Worm (Caenorhabditis elegans): ENCODE results near the gene srh-79.

DNA sequence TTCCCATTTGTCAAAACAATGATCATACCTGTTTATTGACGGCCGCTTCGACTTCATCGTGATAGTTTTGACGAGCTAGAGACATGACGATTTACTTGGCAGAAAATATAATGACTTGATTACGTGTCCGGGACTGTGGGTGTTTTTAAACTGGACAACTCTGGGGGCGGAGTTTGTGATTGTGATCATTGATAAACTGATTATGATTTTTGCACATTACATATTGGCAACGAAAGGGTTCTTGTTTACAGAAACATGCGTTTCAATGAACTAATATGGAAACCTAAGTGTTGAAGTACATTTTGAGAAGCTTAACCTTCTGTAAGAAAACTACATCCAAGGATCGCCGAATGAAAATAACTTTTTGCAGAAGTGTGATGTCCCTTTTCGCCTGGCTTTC lies 49.9 kb downstream of the srh-79 start, which contains the start of gene ftn-1:
- no peak for TF ChIP-seq tab-1 (GFP tag; IDR thresholded peaks at IDR 0.05)
- no peak for TF ChIP-seq ztf-23 (GFP tag; IDR thresholded peaks at IDR 0.05)
- TF ChIP-seq med-1 (GFP tag; optimal IDR thresholded peaks at IDR 0.05; ENCODE audit: insufficient read depth) = no peak
